Worm (Caenorhabditis elegans): ENCODE data around the gene nova-1.

- no peak for TF ChIP-seq tbx-8 (GFP tag; optimal IDR thresholded peaks at IDR 0.05)
- no peak for TF ChIP-seq unc-39 (tag; optimal IDR thresholded peaks at IDR 0.05)
- no peak for TF ChIP-seq unc-62 (GFP tag; optimal IDR thresholded peaks at IDR 0.05)
- no peak for TF ChIP-seq blmp-1 (tag; optimal IDR thresholded peaks at IDR 0.05)
- TF ChIP-seq pha-4 (tag; optimal IDR thresholded peaks at IDR 0.05) = no peak
Observed at ce11 chrV:18123639-18124038, 41.9 kb upstream of the nova-1 start, which contains the start of gene fbxa-107.

Measured in whole organism, mixed stage, embryonic.